Fruit fly (Drosophila melanogaster) Kc167 (cell line): ENCODE measurements around the gene CG46456.

Experiments
- Myc ChIP-seq: fragments of >200 bp; optimal IDR thresholded peaks from 2 replicates; lab custom pipeline; 2017; ENCODE audit warnings: missing external identifiers
- Sin3A ChIP-seq: fragments of >200 bp; optimal IDR thresholded peaks from 2 replicates; lab custom pipeline; 2018; ENCODE audit warnings: missing external identifiers
- h ChIP-seq: fragments of >200 bp; optimal IDR thresholded peaks from 3 replicates; lab custom pipeline; 2018; ENCODE audit warnings: missing external identifiers
- insv ChIP-seq: fragments of >200 bp; optimal IDR thresholded peaks from 3 replicates; lab custom pipeline; 2018; ENCODE audit warnings: missing external identifiers

- TF ChIP-seq Myc (no peak), insv (lab: Kevin White, UChicago) (no peak), Sin3A (no peak), h (lab: Kevin White, UChicago) (no peak)
Observed at dm6 chr3L:5385762-5386161, 30.6 kb upstream of the CG46456 start.
